Worm (Caenorhabditis elegans): ENCODE results near the gene chil-26.

The chil-26 gene

DNA sequence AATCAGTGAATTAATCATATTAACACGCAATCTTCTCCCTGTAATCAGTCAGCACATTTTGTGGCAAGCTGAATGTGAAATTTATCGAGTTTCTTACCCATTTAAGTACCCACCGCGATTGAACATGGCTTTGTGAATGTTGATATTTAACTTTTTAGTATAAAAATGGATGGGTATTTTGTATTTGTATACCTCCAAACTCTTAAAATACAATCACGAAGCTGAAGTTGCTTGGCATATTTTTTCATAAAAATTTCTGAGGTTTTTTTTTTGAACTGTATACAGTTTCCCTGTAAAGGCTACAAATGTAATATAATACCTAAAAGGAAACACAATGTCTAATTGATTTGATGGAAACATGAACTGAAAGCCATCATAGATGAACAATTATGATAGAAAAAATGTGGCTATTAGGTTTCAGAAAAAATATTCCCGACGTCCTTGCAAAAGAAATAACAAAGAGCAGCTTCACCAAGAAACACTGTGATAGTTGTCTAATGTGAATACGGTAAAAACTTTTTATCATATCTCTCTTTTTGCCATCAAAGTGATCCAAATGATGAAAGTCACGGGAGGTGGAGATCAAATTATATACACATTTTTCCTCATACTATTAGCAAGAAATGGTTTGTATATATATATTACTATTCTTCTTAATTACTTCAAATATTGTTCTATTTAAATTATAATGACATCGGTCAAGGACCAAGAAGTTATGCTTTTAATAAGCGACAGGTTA is at the start of gene chil-26, which contains the start of gene chil-25:
Gene chil-26 (plus strand): TSS at position 689 of the 739 bp plus-strand sequence.
Gene chil-25 (minus strand): TSS at position 101 of the 739 bp plus-strand sequence.
- TF ChIP-seq nfya-1 (tag; optimal IDR thresholded peaks at IDR 0.05; ENCODE audit: insufficient read depth) (no peak), ZK546.5 (tag; optimal IDR thresholded peaks at IDR 0.05) (no peak), fkh-10 (GFP tag; optimal IDR thresholded peaks at IDR 0.05) (no peak), nhr-23 (tag; optimal IDR thresholded peaks at IDR 0.05) (no peak), nhr-237 (tag; optimal IDR thresholded peaks at IDR 0.05) (no peak)

DNA sequence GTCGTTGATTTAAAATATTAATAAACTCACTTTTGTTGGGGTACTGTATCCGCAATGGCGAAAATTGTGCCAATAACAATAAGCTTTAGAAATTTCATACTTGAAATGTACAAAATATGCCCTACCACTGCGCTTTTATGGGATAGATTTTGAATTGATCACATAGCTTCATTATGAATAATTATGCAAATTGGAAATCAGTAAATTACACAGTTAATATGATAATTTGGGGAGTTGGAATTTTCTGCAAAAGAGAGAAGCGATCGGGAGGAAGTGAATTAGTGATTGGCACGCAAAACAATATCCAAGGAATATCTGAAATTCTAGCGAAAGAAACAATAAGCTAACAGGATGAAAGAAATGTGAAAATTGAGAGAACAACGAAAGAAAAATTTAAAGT is 48.8 kb upstream of the chil-26 start, which contains the start of gene M176.10:
Gene M176.10 (minus strand): TSS at position 101 of the 400 bp plus-strand sequence.
- TF ChIP-seq egl-5 (tag; optimal IDR thresholded peaks at IDR 0.05) = no peak
- no peak for TF ChIP-seq eor-1 (tag; optimal IDR thresholded peaks at IDR 0.05)
- no peak for TF ChIP-seq nhr-43 (tag; optimal IDR thresholded peaks at IDR 0.05; ENCODE audit: poor library complexity, severe bottlenecking)
- TF ChIP-seq R02D3.7 (tag; optimal IDR thresholded peaks at IDR 0.05) = no peak
- TF ChIP-seq pqm-1 (tag; optimal IDR thresholded peaks at IDR 0.05) = no peak
- no peak for TF ChIP-seq pha-4 (tag; optimal IDR thresholded peaks at IDR 0.05)
- no peak for TF ChIP-seq snpc-4 (tag; optimal IDR thresholded peaks at IDR 0.05)
- no peak for TF ChIP-seq jun-1 (tag; optimal IDR thresholded peaks at IDR 0.05)
- TF ChIP-seq nfya-1 (tag; optimal IDR thresholded peaks at IDR 0.05; ENCODE audit: insufficient read depth) = no peak
- no peak for TF ChIP-seq tbx-2 (tag; optimal IDR thresholded peaks at IDR 0.05)
- TF ChIP-seq zag-1 (tag; optimal IDR thresholded peaks at IDR 0.05) = no peak
- no peak for TF ChIP-seq nhr-12 (tag; optimal IDR thresholded peaks at IDR 0.05)
- no peak for TF ChIP-seq nhr-25 (tag; optimal IDR thresholded peaks at IDR 0.05)
- TF ChIP-seq nhr-23 (tag; optimal IDR thresholded peaks at IDR 0.05) = no peak
- no peak for TF ChIP-seq egl-27 (tag; optimal IDR thresholded peaks at IDR 0.05)
- no peak for TF ChIP-seq nhr-11 (tag; optimal IDR thresholded peaks at IDR 0.05)
- no peak for TF ChIP-seq elt-3 (tag; optimal IDR thresholded peaks at IDR 0.05)
- TF ChIP-seq daf-12 (tag; optimal IDR thresholded peaks at IDR 0.05) = no peak
- TF ChIP-seq ZK546.5 (tag; optimal IDR thresholded peaks at IDR 0.05) = no peak
- TF ChIP-seq nhr-237 (tag; optimal IDR thresholded peaks at IDR 0.05) = no peak

DNA sequence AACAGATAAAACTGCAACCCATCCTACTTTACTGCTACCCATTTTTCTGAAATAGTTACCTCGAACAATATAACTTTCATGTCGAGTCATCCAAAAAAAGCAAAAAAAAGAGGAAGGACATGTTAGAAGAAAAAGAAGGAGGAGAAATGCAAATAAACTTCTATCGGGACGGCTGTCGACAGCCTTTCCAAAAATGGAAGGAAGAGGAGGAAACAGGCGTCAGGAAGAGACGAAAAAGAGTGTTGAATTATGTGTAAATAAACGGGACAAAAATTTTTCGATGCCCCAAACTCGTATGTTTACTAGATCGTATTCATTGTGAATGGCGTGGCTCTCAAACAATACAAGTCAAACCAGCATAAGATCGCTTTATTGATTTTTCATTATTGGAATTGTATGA is 47.2 kb upstream of the chil-26 start, which contains the start of gene M176.5:
Gene M176.5 (minus strand): TSS at position 101 of the 400 bp plus-strand sequence.
- peak; percentile 5 for TF ChIP-seq hmg-11 (tag; optimal IDR thresholded peaks at IDR 0.05)
- TF ChIP-seq unc-39 (tag; optimal IDR thresholded peaks at IDR 0.05) = no peak
- no peak for TF ChIP-seq pqm-1 (tag; optimal IDR thresholded peaks at IDR 0.05)
- TF ChIP-seq nhr-237 (tag; optimal IDR thresholded peaks at IDR 0.05) = no peak
- no peak for TF ChIP-seq lin-15B (tag; optimal IDR thresholded peaks at IDR 0.05)
- no peak for TF ChIP-seq nhr-76 (tag; optimal IDR thresholded peaks at IDR 0.05)
- TF ChIP-seq lin-39 (tag; optimal IDR thresholded peaks at IDR 0.05) = no peak
- no peak for TF ChIP-seq nhr-77 (tag; optimal IDR thresholded peaks at IDR 0.05)
- TF ChIP-seq pha-4 (tag; optimal IDR thresholded peaks at IDR 0.05) = peak; percentile 78
- no peak for TF ChIP-seq sea-2 (GFP tag; optimal IDR thresholded peaks at IDR 0.05)
- TF ChIP-seq daf-12 (tag; optimal IDR thresholded peaks at IDR 0.05) = no peak

DNA sequence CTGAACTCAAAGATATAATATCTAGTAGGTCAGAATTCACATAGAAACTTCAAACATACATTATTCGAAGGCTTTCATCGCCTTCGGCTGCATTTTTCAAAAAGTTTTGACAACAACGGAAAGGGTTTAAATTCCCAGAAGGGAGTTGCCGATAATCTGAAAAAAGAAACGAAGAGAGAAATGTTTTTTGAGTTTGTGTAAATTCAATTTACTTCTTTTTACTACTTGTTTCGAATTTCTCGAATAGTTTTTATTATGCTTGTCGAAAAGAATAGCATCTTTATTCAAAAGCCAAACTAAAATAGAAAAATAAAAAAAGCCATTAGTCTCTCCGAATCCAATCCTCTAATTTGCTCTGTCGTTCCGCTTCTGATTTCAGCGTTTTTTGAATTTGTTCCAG is 43.7 kb upstream of the chil-26 start:
- TF ChIP-seq egl-5 (tag; optimal IDR thresholded peaks at IDR 0.05) (no peak), fkh-10 (GFP tag; optimal IDR thresholded peaks at IDR 0.05) (peak; percentile 75)

DNA sequence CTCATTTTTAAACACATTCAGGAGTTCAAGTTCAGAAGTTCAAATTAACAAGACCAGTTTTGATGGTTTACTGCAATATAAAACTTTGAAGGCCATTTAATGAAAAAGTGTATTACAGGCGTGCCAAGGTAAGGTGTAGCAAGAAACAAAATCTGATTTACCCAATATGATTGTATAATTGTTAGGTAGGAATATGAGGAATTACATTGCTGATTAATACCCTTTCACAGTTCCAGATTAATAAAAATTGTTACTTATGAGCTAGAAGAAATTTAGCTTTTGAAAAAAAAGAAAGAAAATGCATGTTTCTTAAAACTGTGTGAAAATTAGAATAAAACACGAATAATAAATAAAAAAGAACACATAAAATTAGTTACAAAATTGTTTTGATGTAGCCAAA is 41.2 kb upstream of the chil-26 start, which contains the start of gene kin-15:
Gene kin-15 (minus strand): TSS at position 101 of the 400 bp plus-strand sequence.
- TF ChIP-seq lin-15B (tag; optimal IDR thresholded peaks at IDR 0.05) (no peak), snpc-4 (tag; optimal IDR thresholded peaks at IDR 0.05) (no peak), egl-5 (tag; optimal IDR thresholded peaks at IDR 0.05) (no peak), ceh-16 (tag; optimal IDR thresholded peaks at IDR 0.05) (no peak), fos-1 (tag; optimal IDR thresholded peaks at IDR 0.05) (no peak), tbx-2 (tag; optimal IDR thresholded peaks at IDR 0.05) (no peak), ztf-4 (tag; optimal IDR thresholded peaks at IDR 0.05) (no peak)
